Worm (Caenorhabditis elegans) whole organism, young adult: Measurements from ENCODE around the gene arl-5.
A peak's percentile ranks its signal among the peaks of the same experiment; 100 is the strongest.

ENCODE experiments used
- B0019.2 ChIP-seq: fragments of 200-800 bp; sonication (Bioruptor generic); conservative IDR thresholded peaks from 2 replicates; pipeline ENCODE4 v1.3.6; 2022; ENCODE audit warnings: missing genetic modification reagents, missing genetic modification characterization, missing compliant biosample characterization
- D2030.7 ChIP-seq: fragments of 200-800 bp; sonication (Bioruptor generic); IDR thresholded peaks from 2 replicates; pipeline ENCODE4 v1.3.6; 2022; ENCODE audit warnings: missing genetic modification reagents, missing genetic modification characterization, missing compliant biosample characterization
- F23B12.7 ChIP-seq: sonication (generic microtip); optimal IDR thresholded peaks from 2 replicates; lab custom pipeline; 2017; ENCODE audit warnings: missing genetic modification characterization, mild to moderate bottlenecking, missing compliant biosample characterization, antibody characterized with exemption, moderate library complexity; ENCODE audit not compliant: insufficient read depth
- F33H1.4 ChIP-seq: fragments of 200-800 bp; sonication (Bioruptor generic); IDR thresholded peaks from 2 replicates; pipeline ENCODE4 v1.3.6; 2022; ENCODE audit warnings: missing genetic modification reagents, missing genetic modification characterization, missing compliant biosample characterization
- F37B4.10 ChIP-seq: fragments of 200-800 bp; sonication (Bioruptor generic); IDR thresholded peaks from 2 replicates; pipeline ENCODE4 v1.3.6; 2022; ENCODE audit warnings: missing genetic modification characterization, missing compliant biosample characterization
- F39B2.1 ChIP-seq: fragments of 200-800 bp; sonication (Bioruptor generic); IDR thresholded peaks from 2 replicates; pipeline ENCODE4 v1.3.6; 2022; ENCODE audit warnings: missing genetic modification reagents, missing genetic modification characterization, missing compliant biosample characterization
- F52B5.7 ChIP-seq: sonication (generic microtip); optimal IDR thresholded peaks from 2 replicates; lab custom pipeline; 2016; ENCODE audit warnings: mild to moderate bottlenecking, missing genetic modification characterization, missing compliant biosample characterization
- F57C9.4 ChIP-seq: sonication (generic microtip); optimal IDR thresholded peaks from 2 replicates; lab custom pipeline; 2017; ENCODE audit warnings: mild to moderate bottlenecking, missing genetic modification characterization, missing compliant biosample characterization
- K12H6.12 ChIP-seq: fragments of 200-800 bp; sonication (Bioruptor generic); optimal IDR thresholded peaks from 2 replicates; lab custom pipeline; 2018; ENCODE audit warnings: mild to moderate bottlenecking, missing genetic modification characterization, missing compliant biosample characterization
- T07F8.4 ChIP-seq: sonication (generic microtip); optimal IDR thresholded peaks from 2 replicates; lab custom pipeline; 2016; ENCODE audit warnings: mild to moderate bottlenecking, missing genetic modification characterization, moderate library complexity, missing compliant biosample characterization
- Y53G8AR.9 ChIP-seq: fragments of 200-800 bp; sonication (Bioruptor generic); conservative IDR thresholded peaks from 2 replicates; pipeline ENCODE4 v1.3.6; 2022; ENCODE audit warnings: missing genetic modification reagents, missing genetic modification characterization, missing compliant biosample characterization
- Y67H2A.10 ChIP-seq: fragments of 200-800 bp; sonication (Bioruptor generic); conservative IDR thresholded peaks from 2 replicates; pipeline ENCODE4 v1.3.6; 2022; ENCODE audit warnings: missing genetic modification reagents, missing genetic modification characterization, missing compliant biosample characterization
- Y95B8A.8 ChIP-seq: fragments of 200-800 bp; sonication (Bioruptor generic); IDR thresholded peaks from 2 replicates; pipeline ENCODE4 v1.3.6; 2022; ENCODE audit warnings: missing genetic modification reagents, missing genetic modification characterization, missing compliant biosample characterization
- akir-1 ChIP-seq: fragments of 200-800 bp; sonication (Bioruptor generic); optimal IDR thresholded peaks from 2 replicates; lab custom pipeline; 2018; ENCODE audit warnings: mild to moderate bottlenecking, missing genetic modification characterization, moderate library complexity, missing compliant biosample characterization
- attf-3 ChIP-seq: fragments of 200-800 bp; sonication (Bioruptor generic); conservative IDR thresholded peaks from 2 replicates; pipeline ENCODE4 v1.3.6; 2022; ENCODE audit warnings: missing genetic modification reagents, missing genetic modification characterization, missing compliant biosample characterization
- attf-6 ChIP-seq: fragments of 200-800 bp; sonication (Bioruptor generic); IDR thresholded peaks from 2 replicates; pipeline ENCODE4 v1.3.6; 2022; ENCODE audit warnings: missing genetic modification reagents, missing genetic modification characterization, missing compliant biosample characterization
- bed-1 ChIP-seq: fragments of 200-800 bp; sonication (Bioruptor generic); IDR thresholded peaks from 2 replicates; pipeline ENCODE4 v1.3.6; 2022; ENCODE audit warnings: missing genetic modification reagents, missing genetic modification characterization, missing compliant biosample characterization
- bed-2 ChIP-seq: fragments of 200-800 bp; sonication (Bioruptor generic); IDR thresholded peaks from 2 replicates; pipeline ENCODE4 v1.3.6; 2022; ENCODE audit warnings: missing genetic modification reagents, missing genetic modification characterization, missing compliant biosample characterization
- ccch-3 ChIP-seq: fragments of 200-800 bp; sonication (Bioruptor generic); optimal IDR thresholded peaks from 2 replicates; lab custom pipeline; 2018; ENCODE audit warnings: mild to moderate bottlenecking, missing genetic modification characterization, missing compliant biosample characterization
- cebp-1 ChIP-seq, 2 experiments: fragments of 200-800 bp in 1 of 2; sonication (Bioruptor generic) in 1 of 2; sonication (generic microtip) in 1 of 2; IDR thresholded peaks in 1 of 2; optimal IDR thresholded peaks in 1 of 2; 2 replicates each; pipeline versions ENCODE4 v1.3.6 to Lab custom; 2017 to 2022; ENCODE audit warnings: missing compliant biosample characterization in 2 of 2, missing genetic modification characterization in 2 of 2, mild to moderate bottlenecking in 1 of 2, missing genetic modification reagents in 1 of 2, moderate library complexity in 1 of 2
- ceh-40 ChIP-seq: fragments of 200-800 bp; sonication (Bioruptor generic); IDR thresholded peaks from 2 replicates; pipeline ENCODE4 v1.3.6; 2022; ENCODE audit warnings: missing genetic modification characterization, missing compliant biosample characterization
- ceh-79 ChIP-seq: sonication (generic microtip); optimal IDR thresholded peaks from 2 replicates; lab custom pipeline; 2017; ENCODE audit warnings: mild to moderate bottlenecking, missing genetic modification characterization, missing compliant biosample characterization
- ceh-91 ChIP-seq: fragments of 200-800 bp; sonication (Bioruptor generic); IDR thresholded peaks from 2 replicates; pipeline ENCODE4 v1.3.6; 2022; ENCODE audit warnings: missing genetic modification reagents, missing genetic modification characterization, missing compliant biosample characterization
- die-1 ChIP-seq: sonication (generic microtip); optimal IDR thresholded peaks from 2 replicates; lab custom pipeline; 2016; ENCODE audit warnings: missing genotype, mild to moderate bottlenecking, missing genetic modification characterization, missing compliant biosample characterization
- efl-1 ChIP-seq: fragments of 150-350 bp; optimal IDR thresholded peaks from 2 replicates; lab custom pipeline; 2014; ENCODE audit warnings: missing biosample characterization, missing genetic modification reagents, missing genetic modification characterization
- him-1 ChIP-seq: sonication (generic microtip); optimal IDR thresholded peaks from 2 replicates; lab custom pipeline; 2016; ENCODE audit warnings: missing genotype, missing genetic modification reagents, missing genetic modification characterization, missing compliant biosample characterization
- hlh-12 ChIP-seq: sonication (generic microtip); optimal IDR thresholded peaks from 2 replicates; lab custom pipeline; 2016; ENCODE audit warnings: missing genetic modification characterization, missing compliant biosample characterization
- lag-1 ChIP-seq: fragments of 200-800 bp; sonication (Bioruptor generic); IDR thresholded peaks from 2 replicates; pipeline ENCODE4 v1.3.6; 2022; ENCODE audit warnings: missing genetic modification reagents, missing genetic modification characterization, missing compliant biosample characterization
- let-607 ChIP-seq, 2 experiments: fragments of 200-800 bp in 1 of 2; sonication (Bioruptor generic) in 1 of 2; sonication (generic microtip) in 1 of 2; optimal IDR thresholded peaks; 2 replicates each; lab custom pipeline; 2016 to 2018; ENCODE audit warnings: mild to moderate bottlenecking in 2 of 2, missing compliant biosample characterization in 2 of 2, missing genetic modification characterization in 2 of 2, moderate library complexity in 2 of 2, missing genotype in 1 of 2
- lin-35 ChIP-seq, 3 experiments: fragments of 150-350 bp in 2 of 3; sonication (generic microtip) in 1 of 3; optimal IDR thresholded peaks; 2 replicates each; lab custom pipeline; 2014 to 2018; ENCODE audit warnings: missing biosample characterization in 3 of 3, missing genetic modification characterization in 3 of 3, missing genetic modification reagents in 3 of 3
- lsl-1 ChIP-seq: fragments of 200-800 bp; sonication (Bioruptor generic); optimal IDR thresholded peaks from 2 replicates; lab custom pipeline; 2018; ENCODE audit warnings: mild to moderate bottlenecking, missing genetic modification characterization, moderate library complexity, missing compliant biosample characterization
- madf-6 ChIP-seq: fragments of 200-800 bp; sonication (Bioruptor generic); IDR thresholded peaks from 2 replicates; pipeline ENCODE4 v1.3.6; 2022; ENCODE audit warnings: missing genetic modification reagents, missing genetic modification characterization, missing compliant biosample characterization
- madf-8 ChIP-seq: fragments of 200-800 bp; sonication (Bioruptor generic); conservative IDR thresholded peaks from 2 replicates; pipeline ENCODE4 v1.3.6; 2022; ENCODE audit warnings: missing genetic modification reagents, missing genetic modification characterization, missing compliant biosample characterization
- mcd-1 ChIP-seq: fragments of 200-800 bp; sonication (Bioruptor generic); IDR thresholded peaks from 2 replicates; pipeline ENCODE4 v1.3.6; 2022; ENCODE audit warnings: missing genetic modification reagents, missing genetic modification characterization, missing compliant biosample characterization
- nfya-2 ChIP-seq: fragments of 200-800 bp; sonication (Bioruptor generic); IDR thresholded peaks from 2 replicates; pipeline ENCODE4 v1.3.6; 2022; ENCODE audit warnings: missing genetic modification reagents, missing genetic modification characterization, missing compliant biosample characterization
- nfyb-1 ChIP-seq: fragments of 200-800 bp; sonication (Bioruptor generic); IDR thresholded peaks from 2 replicates; pipeline ENCODE4 v1.3.6; 2022; ENCODE audit warnings: missing genetic modification reagents, missing genetic modification characterization, missing compliant biosample characterization
- nhr-120 ChIP-seq: fragments of 200-800 bp; sonication (Bioruptor generic); IDR thresholded peaks from 2 replicates; pipeline ENCODE4 v1.3.6; 2022; ENCODE audit warnings: missing genetic modification characterization, missing compliant biosample characterization
- rec-8 ChIP-seq, 2 experiments: sonication (generic microtip); optimal IDR thresholded peaks; 2 replicates each; lab custom pipeline; 2016; ENCODE audit warnings: mild to moderate bottlenecking in 2 of 2, missing genetic modification characterization in 2 of 2, missing genetic modification reagents in 2 of 2, missing genotype in 2 of 2, missing biosample characterization in 1 of 2, missing compliant biosample characterization in 1 of 2, moderate library complexity in 1 of 2
- rpc-1 ChIP-seq, 2 experiments: fragments of 150-350 bp in 1 of 2; sonication (generic microtip) in 1 of 2; optimal IDR thresholded peaks; 2 replicates each; lab custom pipeline; 2014 to 2018; ENCODE audit warnings: missing biosample characterization in 1 of 2, missing genetic modification characterization in 1 of 2, missing genetic modification reagents in 1 of 2, missing genotype in 1 of 2
- sdz-38 ChIP-seq: sonication (generic microtip); optimal IDR thresholded peaks from 2 replicates; lab custom pipeline; 2016; ENCODE audit warnings: missing genotype, missing genetic modification characterization, missing compliant biosample characterization
- unc-130 ChIP-seq: sonication (generic microtip); optimal IDR thresholded peaks from 2 replicates; lab custom pipeline; 2016; ENCODE audit warnings: missing genetic modification reagents, missing genetic modification characterization, missing compliant biosample characterization
- unc-62 ChIP-seq: fragments of 150-350 bp; optimal IDR thresholded peaks from 2 replicates; lab custom pipeline; 2014; ENCODE audit warnings: missing biosample characterization, missing genetic modification reagents, missing genetic modification characterization
- zim-3 ChIP-seq: sonication (generic microtip); optimal IDR thresholded peaks from 2 replicates; lab custom pipeline; 2017; ENCODE audit warnings: mild to moderate bottlenecking, missing genetic modification characterization, moderate library complexity, missing compliant biosample characterization
- ztf-26 ChIP-seq: sonication (generic microtip); optimal IDR thresholded peaks from 2 replicates; lab custom pipeline; 2017; ENCODE audit warnings: missing genetic modification characterization, missing compliant biosample characterization
- ztf-3 ChIP-seq: fragments of 200-800 bp; sonication (Bioruptor generic); optimal IDR thresholded peaks from 2 replicates; lab custom pipeline; 2018; ENCODE audit warnings: mild to moderate bottlenecking, missing genetic modification characterization, missing compliant biosample characterization

arl-5 gene

ce11 chrIII:9861470-9862342 is 38.7 kb downstream of the arl-5 start (continued):
- TF ChIP-seq bed-2, result no peak
- peak; percentile 78 for TF ChIP-seq Y53G8AR.9
- TF ChIP-seq F23B12.7 (tag; lab: Kevin White, UChicago), result no peak
- TF ChIP-seq rec-8 (tag; optimal IDR thresholded peaks at IDR 0.05; lab: Kevin White, UChicago), result peak; percentile 61 to 73
- peak; percentile 34; the same call in 1 of the 2 replicates for TF ChIP-seq F33H1.4 (GFP tag; lab: Robert Waterston, UW)
- no peak for TF ChIP-seq attf-6 (GFP tag; lab: Robert Waterston, UW)
- peak; percentile 76 for TF ChIP-seq F52B5.7 (tag; lab: Kevin White, UChicago)
- TF ChIP-seq nhr-120, result no peak
- peak; percentile 54 for TF ChIP-seq lsl-1 (GFP tag; lab: Kevin White, UChicago)
- 0 out of 2 replicates have a peak, but pooled peaks have one; percentile 29 for TF ChIP-seq F39B2.1 (GFP tag; lab: Robert Waterston, UW)
- no peak; the same call in 1 of the 2 replicates for TF ChIP-seq madf-8 (GFP tag; lab: Robert Waterston, UW)
- TF ChIP-seq nfya-2 (GFP tag; lab: Robert Waterston, UW), result no peak
- no peak; the same call in 1 of the 2 replicates for TF ChIP-seq cebp-1 (GFP tag; IDR thresholded peaks at IDR 0.05; lab: Robert Waterston, UW)
- TF ChIP-seq cebp-1 (tag; optimal IDR thresholded peaks at IDR 0.05; lab: Kevin White, UChicago), result peak; percentile 66
- TF ChIP-seq die-1 (tag; lab: Kevin White, UChicago), result peak; percentile 86
- TF ChIP-seq T07F8.4 (tag; lab: Kevin White, UChicago), result peak; percentile 3
- no peak for TF ChIP-seq F57C9.4 (tag; lab: Kevin White, UChicago)
- TF ChIP-seq F37B4.10 (GFP tag; lab: Robert Waterston, UW), result no peak
- peak; percentile 47 for TF ChIP-seq ztf-26 (tag; lab: Kevin White, UChicago)
- no peak for TF ChIP-seq ceh-79 (tag; lab: Kevin White, UChicago)
- no peak for TF ChIP-seq akir-1 (GFP tag; lab: Kevin White, UChicago)
- TF ChIP-seq nfyb-1, result peak; percentile 81
- no peak for TF ChIP-seq ztf-3 (GFP tag; lab: Kevin White, UChicago)
- peak; percentile 62 for TF ChIP-seq madf-6 (GFP tag; lab: Robert Waterston, UW)
- TF ChIP-seq B0019.2 (GFP tag; lab: Robert Waterston, UW), result no peak
- TF ChIP-seq efl-1 (GFP tag; lab: Kevin White, UChicago), result no peak
- TF ChIP-seq D2030.7, result 0 out of 2 replicates have a peak, but pooled peaks have one; percentile 27
- 0 out of 2 replicates have a peak, but pooled peaks have one; percentile 37 for TF ChIP-seq attf-3 (GFP tag; lab: Robert Waterston, UW)
- TF ChIP-seq unc-62 (GFP tag; lab: Kevin White, UChicago), result no peak
- peak; percentile 49; the same call in 1 of the 2 replicates for TF ChIP-seq Y67H2A.10 (GFP tag; lab: Robert Waterston, UW)
- TF ChIP-seq lag-1, result no peak
- TF ChIP-seq hlh-12 (tag; lab: Kevin White, UChicago), result peak; percentile 51
- no peak for TF ChIP-seq bed-1 (GFP tag; lab: Robert Waterston, UW)
- no peak for TF ChIP-seq sdz-38 (tag; lab: Kevin White, UChicago)
- peak; percentile 51 for TF ChIP-seq unc-130 (GFP tag; lab: Kevin White, UChicago)
- peak; percentile 40 for TF ChIP-seq K12H6.12 (tag; lab: Kevin White, UChicago)
- TF ChIP-seq let-607 (tag; optimal IDR thresholded peaks at IDR 0.05; lab: Kevin White, UChicago), result peak in 1 of 2 experiments; percentile 4
- TF ChIP-seq rpc-1 (optimal IDR thresholded peaks at IDR 0.05; lab: Kevin White, UChicago), result peak; percentile 60
- peak; percentile 83 for TF ChIP-seq rpc-1 (tag; optimal IDR thresholded peaks at IDR 0.05; lab: Kevin White, UChicago)
- TF ChIP-seq mcd-1 (GFP tag; lab: Robert Waterston, UW), result peak; percentile 72
- TF ChIP-seq ccch-3 (GFP tag; lab: Kevin White, UChicago), result peak; percentile 61
- TF ChIP-seq zim-3 (tag; lab: Kevin White, UChicago), result peak; percentile 80
- peak in 1 of 3 experiments; percentile 67 for TF ChIP-seq lin-35 (GFP tag; optimal IDR thresholded peaks at IDR 0.05; lab: Kevin White, UChicago)
- TF ChIP-seq Y95B8A.8 (GFP tag; lab: Robert Waterston, UW), result peak; percentile 81; the same call in 1 of the 2 replicates
- no peak for TF ChIP-seq ceh-91 (GFP tag; lab: Robert Waterston, UW)
- TF ChIP-seq him-1 (tag; lab: Kevin White, UChicago), result peak; percentile 58
- peak; percentile 82; the same call in 1 of the 2 replicates for TF ChIP-seq ceh-40 (GFP tag; lab: Robert Waterston, UW)
